Worm (Caenorhabditis elegans) whole organism, L1 larva: Measurements from ENCODE around the gene T09D3.9.

ENCODE experiments used
- ama-1 ChIP-seq: fragments of 150-350 bp; optimal IDR thresholded peaks from 2 replicates; lab custom pipeline; 2014
- ceh-82 ChIP-seq, 3 experiments: fragments of 150-350 bp in 1 of 3; sonication (generic microtip) in 2 of 3; optimal IDR thresholded peaks; 2 replicates each; lab custom pipeline; 2014 to 2017; ENCODE audit warnings: missing biosample characterization in 3 of 3, missing genetic modification characterization in 3 of 3
- elt-3 ChIP-seq, 6 experiments: fragments of 150-350 bp in 1 of 6; sonication (generic microtip); optimal IDR thresholded peaks; 2 replicates each; lab custom pipeline; 2017 to 2018; ENCODE audit warnings: missing biosample characterization in 6 of 6, missing genetic modification characterization in 6 of 6, inconsistent platforms in 1 of 6
- nhr-19 ChIP-seq: fragments of 200-800 bp; sonication (Bioruptor generic); conservative IDR thresholded peaks from 2 replicates; pipeline ENCODE4 v1.3.6; 2022; ENCODE audit warnings: missing genetic modification characterization, missing compliant biosample characterization
- nhr-76 ChIP-seq: sonication (generic microtip); optimal IDR thresholded peaks from 2 replicates; lab custom pipeline; 2017; ENCODE audit warnings: missing biosample characterization, missing genetic modification characterization
- unc-30 ChIP-seq: sonication (generic microtip); optimal IDR thresholded peaks from 2 replicates; lab custom pipeline; 2017; ENCODE audit warnings: missing biosample characterization, missing genetic modification characterization
- unc-86 ChIP-seq: sonication (generic microtip); optimal IDR thresholded peaks from 2 replicates; lab custom pipeline; 2016; ENCODE audit warnings: missing genetic modification characterization, missing compliant biosample characterization
- ztf-4 ChIP-seq: fragments of 150-350 bp; optimal IDR thresholded peaks from 2 replicates; lab custom pipeline; 2014; ENCODE audit warnings: missing biosample characterization, missing genetic modification characterization

DNA sequence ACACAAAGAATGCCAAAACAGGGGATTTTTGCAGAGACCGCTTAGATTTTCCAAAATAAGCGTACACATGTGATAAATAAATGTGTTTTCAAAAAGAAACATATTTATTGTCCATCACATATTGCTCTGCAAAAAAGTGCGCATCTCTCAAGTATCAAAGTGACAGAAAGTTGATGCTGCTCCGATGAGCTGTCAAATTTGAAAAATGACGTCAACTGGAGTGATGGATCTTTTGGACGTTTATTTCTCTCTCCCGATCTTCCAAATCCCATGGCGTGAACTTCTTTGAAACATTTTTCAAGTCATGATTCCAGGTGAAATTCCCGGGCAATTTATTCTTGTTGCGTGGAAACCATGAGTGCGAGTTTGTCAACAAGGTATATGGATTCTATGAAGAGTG lies 40.2 kb upstream of the T09D3.9 start:
- TF ChIP-seq nhr-76 (tag; lab: Kevin White, UChicago) = no peak
- no peak for TF ChIP-seq nhr-19 (GFP tag; lab: Robert Waterston, UW)
- TF ChIP-seq unc-86 (tag; lab: Kevin White, UChicago) = no peak
- TF ChIP-seq unc-30 (tag; lab: Kevin White, UChicago) = no peak
- TF ChIP-seq elt-3 (tag; optimal IDR thresholded peaks at IDR 0.05; lab: Kevin White, UChicago) = no peak
- no peak for TF ChIP-seq ama-1
- no peak for TF ChIP-seq ceh-82 (tag; optimal IDR thresholded peaks at IDR 0.05; lab: Kevin White, UChicago)
- no peak for TF ChIP-seq ztf-4 (tag; lab: Kevin White, UChicago)
